Fruit fly (Drosophila melanogaster) whole organism, embryonic: ENCODE results near the gene beta4GalNAcTB.

Experiments used
- Bgb ChIP-seq: fragments of 200-800 bp; sonication (Bioruptor generic); IDR thresholded peaks from 2 replicates; pipeline ENCODE4 v1.3.6; 2022; ENCODE audit warnings: missing biosample characterization, missing genetic modification characterization; ENCODE audit not compliant: partially characterized antibody
- BtbVII ChIP-seq: fragments of 200-800 bp; sonication (Bioruptor generic); optimal IDR thresholded peaks from 3 replicates; lab custom pipeline; 2017; ENCODE audit warnings: missing biosample characterization, mild to moderate bottlenecking, missing genetic modification characterization
- CG11696 ChIP-seq: fragments of 200-800 bp; sonication (Bioruptor generic); IDR thresholded peaks from 2 replicates; pipeline ENCODE4 v1.3.6; 2022; ENCODE audit warnings: missing biosample characterization, missing genetic modification characterization
- CG12299 ChIP-seq: fragments of 200-800 bp; sonication (Bioruptor generic); optimal IDR thresholded peaks from 2 replicates; lab custom pipeline; 2018; ENCODE audit warnings: missing biosample characterization, mild to moderate bottlenecking, missing genetic modification characterization
- CG16813 ChIP-seq: fragments of 200-800 bp; sonication (Bioruptor generic); IDR thresholded peaks from 3 replicates; pipeline ENCODE4 v1.3.6; 2022; ENCODE audit warnings: missing biosample characterization, missing genetic modification characterization; ENCODE audit not compliant: partially characterized antibody
- CG16863 ChIP-seq: fragments of 200-800 bp; sonication (Bioruptor generic); optimal IDR thresholded peaks from 3 replicates; lab custom pipeline; 2016; ENCODE audit warnings: missing biosample characterization, missing genetic modification characterization
- CG2199 ChIP-seq: fragments of 200-800 bp; sonication (Bioruptor generic); IDR thresholded peaks from 3 replicates; pipeline ENCODE4 v1.3.6; 2022; ENCODE audit warnings: missing biosample characterization, missing genetic modification characterization
- CG30431 ChIP-seq: fragments of 200-800 bp; sonication (Bioruptor generic); optimal IDR thresholded peaks from 2 replicates; lab custom pipeline; 2017; ENCODE audit warnings: missing biosample characterization, missing genetic modification characterization
- CG42726 ChIP-seq: fragments of 200-800 bp; sonication (Bioruptor generic); IDR thresholded peaks from 2 replicates; pipeline ENCODE4 v1.3.6; 2022; ENCODE audit warnings: missing biosample characterization, missing genetic modification characterization; ENCODE audit not compliant: partially characterized antibody
- CG4617 ChIP-seq: fragments of 200-800 bp; sonication (Bioruptor generic); optimal IDR thresholded peaks from 3 replicates; lab custom pipeline; 2016; ENCODE audit warnings: missing biosample characterization, missing genetic modification characterization, borderline replicate concordance
- CG7963 ChIP-seq: fragments of 200-800 bp; sonication (Bioruptor generic); IDR thresholded peaks from 3 replicates; pipeline ENCODE4 v1.3.6; 2022; ENCODE audit warnings: missing biosample characterization, missing genetic modification characterization; ENCODE audit not compliant: partially characterized antibody
- CG7987 ChIP-seq: fragments of 200-800 bp; sonication (Bioruptor generic); optimal IDR thresholded peaks from 2 replicates; lab custom pipeline; 2018; ENCODE audit warnings: missing biosample characterization, mild to moderate bottlenecking, missing genetic modification characterization, moderate library complexity
- CG8924 ChIP-seq: fragments of 200-800 bp; optimal IDR thresholded peaks from 3 replicates; lab custom pipeline; 2019; ENCODE audit warnings: missing biosample characterization, mild to moderate bottlenecking, missing genetic modification characterization, moderate library complexity
- CG9876 ChIP-seq: fragments of 200-800 bp; sonication (Bioruptor generic); optimal IDR thresholded peaks from 2 replicates; lab custom pipeline; 2016; ENCODE audit warnings: missing biosample characterization, missing genetic modification characterization
- CTCF ChIP-seq: fragments of 200-800 bp; sonication (Bioruptor generic); optimal IDR thresholded peaks from 2 replicates; lab custom pipeline; 2017; ENCODE audit warnings: missing biosample characterization, mild to moderate bottlenecking, missing genetic modification characterization, moderate library complexity
- CkIIα-i1 ChIP-seq: fragments of 200-800 bp; sonication (Bioruptor generic); IDR thresholded peaks from 2 replicates; pipeline ENCODE4 v1.3.6; 2022; ENCODE audit warnings: missing biosample characterization, missing genetic modification characterization
- Dip2 ChIP-seq: fragments of 200-800 bp; sonication (Bioruptor generic); IDR thresholded peaks from 2 replicates; pipeline ENCODE4 v1.3.6; 2022; ENCODE audit warnings: missing biosample characterization, missing genetic modification characterization
- H15 ChIP-seq: fragments of 200-800 bp; sonication (Bioruptor generic); IDR thresholded peaks from 3 replicates; pipeline ENCODE4 v1.3.6; 2022; ENCODE audit warnings: missing biosample characterization, missing genetic modification characterization
- HLH54F ChIP-seq: fragments of 200-800 bp; sonication (Bioruptor generic); optimal IDR thresholded peaks from 3 replicates; lab custom pipeline; 2016; ENCODE audit warnings: missing biosample characterization, missing genetic modification characterization
- HmgD ChIP-seq: fragments of 200-800 bp; sonication (Bioruptor generic); optimal IDR thresholded peaks from 3 replicates; lab custom pipeline; 2016; ENCODE audit warnings: missing biosample characterization, missing genetic modification characterization
- MBD-R2 ChIP-seq: fragments of 200-800 bp; sonication (Bioruptor generic); IDR thresholded peaks from 2 replicates; pipeline ENCODE4 v1.3.6; 2022; ENCODE audit warnings: missing biosample characterization, missing genetic modification characterization
- MESR4 ChIP-seq: fragments of 200-800 bp; sonication (Bioruptor generic); optimal IDR thresholded peaks from 2 replicates; lab custom pipeline; 2018; ENCODE audit warnings: missing biosample characterization, mild to moderate bottlenecking, missing genetic modification characterization, moderate library complexity
- Max ChIP-seq: fragments of 200-800 bp; sonication (Bioruptor generic); optimal IDR thresholded peaks from 2 replicates; lab custom pipeline; 2016; ENCODE audit warnings: missing biosample characterization, mild to moderate bottlenecking, missing genetic modification characterization
- Med ChIP-seq: fragments of 200-800 bp; sonication (Bioruptor generic); peaks from one replicate; lab custom pipeline; 2016; ENCODE audit warnings: missing biosample characterization, missing genetic modification characterization, mild to moderate bottlenecking, inconsistent platforms, moderate library complexity
- Mes4 ChIP-seq: fragments of 200-800 bp; sonication (Bioruptor generic); optimal IDR thresholded peaks from 2 replicates; lab custom pipeline; 2016; ENCODE audit warnings: missing biosample characterization, missing genetic modification characterization
- Scr ChIP-seq: fragments of 200-800 bp; sonication (Bioruptor generic); IDR thresholded peaks from 2 replicates; pipeline ENCODE4 v1.3.6; 2022; ENCODE audit warnings: missing biosample characterization, missing genetic modification characterization; ENCODE audit not compliant: partially characterized antibody
- Spps ChIP-seq: fragments of 200-800 bp; sonication (Bioruptor generic); optimal IDR thresholded peaks from 2 replicates; lab custom pipeline; 2018; ENCODE audit warnings: missing biosample characterization, mild to moderate bottlenecking, missing genetic modification characterization
- Sry-δ ChIP-seq: fragments of 200-800 bp; sonication (Bioruptor generic); optimal IDR thresholded peaks from 2 replicates; lab custom pipeline; 2016; ENCODE audit warnings: missing biosample characterization, missing genetic modification characterization
- chinmo ChIP-seq: fragments of 200-800 bp; sonication (Bioruptor generic); IDR thresholded peaks from 4 replicates; pipeline ENCODE4 v1.3.6; 2022; ENCODE audit warnings: missing biosample characterization, missing genetic modification characterization; ENCODE audit not compliant: partially characterized antibody
- ci ChIP-seq: fragments of 200-800 bp; sonication (Bioruptor generic); IDR thresholded peaks from 3 replicates; pipeline ENCODE4 v1.3.6; 2022; ENCODE audit warnings: missing biosample characterization, missing genetic modification characterization
- crol ChIP-seq: fragments of 200-800 bp; sonication (Bioruptor generic); IDR thresholded peaks from 2 replicates; pipeline ENCODE4 v1.3.6; 2022; ENCODE audit warnings: missing biosample characterization, missing genetic modification characterization
- ftz-f1 ChIP-seq: fragments of 200-800 bp; sonication (Bioruptor generic); optimal IDR thresholded peaks from 2 replicates; lab custom pipeline; 2016; ENCODE audit warnings: missing biosample characterization, missing genetic modification characterization
- gfzf ChIP-seq: fragments of 200-800 bp; sonication (Bioruptor generic); optimal IDR thresholded peaks from 2 replicates; lab custom pipeline; 2016; ENCODE audit warnings: missing biosample characterization, mild to moderate bottlenecking, missing genetic modification characterization, moderate library complexity
- hb ChIP-seq: fragments of 200-800 bp; sonication (Bioruptor generic); IDR thresholded peaks from 3 replicates; pipeline ENCODE4 v1.3.6; 2022; ENCODE audit warnings: missing biosample characterization, missing genetic modification characterization; ENCODE audit not compliant: partially characterized antibody
- hbn ChIP-seq: fragments of 200-800 bp; sonication (Bioruptor generic); IDR thresholded peaks from 2 replicates; pipeline ENCODE4 v1.3.6; 2022; ENCODE audit warnings: missing biosample characterization, missing genetic modification characterization; ENCODE audit not compliant: partially characterized antibody
- inv ChIP-seq: fragments of 200-800 bp; sonication (Bioruptor generic); IDR thresholded peaks from 2 replicates; pipeline ENCODE4 v1.3.6; 2022; ENCODE audit warnings: missing biosample characterization, missing genetic modification characterization; ENCODE audit not compliant: partially characterized antibody
- jing ChIP-seq: fragments of 200-800 bp; sonication (Bioruptor generic); optimal IDR thresholded peaks from 2 replicates; lab custom pipeline; 2018; ENCODE audit warnings: missing biosample characterization, mild to moderate bottlenecking, missing genetic modification characterization
- kah ChIP-seq: fragments of 200-800 bp; sonication (Bioruptor generic); optimal IDR thresholded peaks from 2 replicates; lab custom pipeline; 2018; ENCODE audit warnings: missing biosample characterization, mild to moderate bottlenecking, missing genetic modification characterization
- nerfin-1 ChIP-seq: fragments of 200-800 bp; sonication (Bioruptor generic); optimal IDR thresholded peaks from 3 replicates; lab custom pipeline; 2019; ENCODE audit warnings: missing biosample characterization, mild to moderate bottlenecking, missing genetic modification characterization, moderate library complexity
- nerfin-2 ChIP-seq: fragments of 200-800 bp; sonication (Bioruptor generic); IDR thresholded peaks from 2 replicates; pipeline ENCODE4 v1.3.6; 2022; ENCODE audit warnings: missing biosample characterization, missing genetic modification characterization; ENCODE audit not compliant: partially characterized antibody
- nmo ChIP-seq: fragments of 200-800 bp; sonication (Bioruptor generic); optimal IDR thresholded peaks from 2 replicates; lab custom pipeline; 2018; ENCODE audit warnings: missing biosample characterization, mild to moderate bottlenecking, missing genetic modification characterization, moderate library complexity
- pum ChIP-seq: fragments of 200-800 bp; sonication (Bioruptor generic); optimal IDR thresholded peaks from 2 replicates; lab custom pipeline; 2016; ENCODE audit warnings: missing biosample characterization, missing genetic modification characterization
- pzg ChIP-seq: fragments of 200-800 bp; sonication (Bioruptor generic); optimal IDR thresholded peaks from 3 replicates; lab custom pipeline; 2018; ENCODE audit warnings: missing biosample characterization, mild to moderate bottlenecking, missing genetic modification characterization, moderate library complexity
- sd ChIP-seq: fragments of 200-800 bp; sonication (Bioruptor generic); optimal IDR thresholded peaks from 3 replicates; lab custom pipeline; 2018; ENCODE audit warnings: missing biosample characterization, mild to moderate bottlenecking, missing genetic modification characterization, moderate library complexity
- seq ChIP-seq: fragments of 200-800 bp; sonication (Bioruptor generic); IDR thresholded peaks from 2 replicates; pipeline ENCODE4 v1.3.6; 2022; ENCODE audit warnings: missing biosample characterization, missing genetic modification characterization
- slou ChIP-seq: fragments of 200-800 bp; sonication (Bioruptor generic); optimal IDR thresholded peaks from 3 replicates; lab custom pipeline; 2016; ENCODE audit warnings: missing biosample characterization, missing genetic modification characterization
- sqz ChIP-seq: fragments of 200-800 bp; sonication (Bioruptor generic); optimal IDR thresholded peaks from 3 replicates; lab custom pipeline; 2018; ENCODE audit warnings: missing biosample characterization, mild to moderate bottlenecking, missing genetic modification characterization
- stwl ChIP-seq: fragments of 200-800 bp; sonication (Bioruptor generic); optimal IDR thresholded peaks from 3 replicates; lab custom pipeline; 2018; ENCODE audit warnings: missing biosample characterization, mild to moderate bottlenecking, missing genetic modification characterization, moderate library complexity
- tna ChIP-seq: fragments of 200-800 bp; sonication (Bioruptor generic); IDR thresholded peaks from 2 replicates; pipeline ENCODE4 v1.3.6; 2022; ENCODE audit warnings: missing biosample characterization, missing genetic modification characterization; ENCODE audit not compliant: partially characterized antibody
- tx ChIP-seq: fragments of 200-800 bp; sonication (Bioruptor generic); optimal IDR thresholded peaks from 2 replicates; lab custom pipeline; 2016; ENCODE audit warnings: missing biosample characterization, missing genetic modification characterization
- wor ChIP-seq: fragments of 200-800 bp; sonication (Bioruptor generic); IDR thresholded peaks from 2 replicates; pipeline ENCODE4 v1.3.6; 2022; ENCODE audit warnings: missing biosample characterization, missing genetic modification characterization

Gene beta4GalNAcTB

DNA sequence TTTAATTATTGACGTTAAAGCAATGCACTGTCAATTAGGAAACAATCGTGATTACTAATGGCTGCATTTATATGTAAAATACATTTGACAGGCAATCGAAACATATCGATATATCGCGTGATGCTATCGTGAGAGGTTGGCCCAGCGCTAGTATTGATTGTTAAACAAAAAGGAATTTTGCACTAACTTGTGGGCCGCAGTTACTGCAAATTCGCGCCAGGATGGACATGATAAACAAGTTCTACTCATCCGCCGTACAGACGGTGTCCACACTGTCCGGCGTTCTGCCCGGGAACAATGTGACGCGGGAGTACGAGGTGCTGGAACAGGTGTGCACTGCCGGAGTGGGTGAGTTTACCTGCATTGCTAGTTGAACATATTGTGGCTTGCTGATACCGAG, 6.7 kb downstream of the beta4GalNAcTB start, which contains the start of the genes eIF4E6 and CG1951 (continued):
- TF ChIP-seq chinmo (GFP tag; lab: Robert Waterston, UW): peak; percentile 95
- TF ChIP-seq CG8924 (tag; lab: Kevin White, UChicago): peak; percentile 58
- TF ChIP-seq hb (GFP tag; lab: Robert Waterston, UW): peak; percentile 92
- no peak for TF ChIP-seq Max (GFP tag; lab: Kevin White, UChicago)
- peak; percentile 21 for TF ChIP-seq gfzf (GFP tag; lab: Kevin White, UChicago)
- TF ChIP-seq CG12299 (tag; lab: Kevin White, UChicago): no peak
- TF ChIP-seq CG42726: peak; percentile 96
- TF ChIP-seq Mes4 (GFP tag; lab: Kevin White, UChicago): no peak
- TF ChIP-seq ftz-f1 (GFP tag; lab: Kevin White, UChicago): no peak
- peak; percentile 93 for TF ChIP-seq nerfin-2 (GFP tag; lab: Robert Waterston, UW)
- peak; percentile 98 for TF ChIP-seq Bgb (GFP tag; lab: Robert Waterston, UW)
- TF ChIP-seq CG4617 (GFP tag; lab: Kevin White, UChicago): peak; percentile 90
- peak; percentile 4 for TF ChIP-seq tx (GFP tag; lab: Kevin White, UChicago)
- peak; percentile 95 for TF ChIP-seq CG7963
- no peak for TF ChIP-seq wor
- peak; percentile 69 for TF ChIP-seq sd
- no peak for TF ChIP-seq Dip2 (GFP tag; lab: Robert Waterston, UW)
- peak; percentile 95 for TF ChIP-seq Scr
- TF ChIP-seq CkIIα-i1 (GFP tag; lab: Robert Waterston, UW): no peak
- TF ChIP-seq nerfin-1 (tag; lab: Kevin White, UChicago): no peak
- peak; percentile 96 for TF ChIP-seq CG16813
- no peak for TF ChIP-seq jing (GFP tag; lab: Kevin White, UChicago)
- peak; percentile 9 for TF ChIP-seq nmo
- no peak for TF ChIP-seq crol (GFP tag; lab: Robert Waterston, UW)
- peak; percentile 92 for TF ChIP-seq MBD-R2
- peak; percentile 28 for TF ChIP-seq HmgD (GFP tag; lab: Kevin White, UChicago)
- no peak for TF ChIP-seq BtbVII
- no peak for TF ChIP-seq CG9876
- no peak for TF ChIP-seq CG11696 (GFP tag; lab: Robert Waterston, UW)
- peak; percentile 93 for TF ChIP-seq inv (GFP tag; lab: Robert Waterston, UW)
- TF ChIP-seq CG7987 (GFP tag; lab: Kevin White, UChicago): peak; percentile 16
- TF ChIP-seq Med (GFP tag; lab: Kevin White, UChicago): peak; percentile 86
- no peak for TF ChIP-seq Spps (tag; lab: Kevin White, UChicago)
- no peak for TF ChIP-seq ci (GFP tag; lab: Robert Waterston, UW)
- peak; percentile 45; the same call in 1 of the 3 replicates for TF ChIP-seq CG2199 (GFP tag; lab: Robert Waterston, UW)
- TF ChIP-seq MESR4: peak; percentile 90
- TF ChIP-seq tna (GFP tag; lab: Robert Waterston, UW): peak; percentile 93
- no peak for TF ChIP-seq seq (GFP tag; lab: Robert Waterston, UW)
- TF ChIP-seq hbn (GFP tag; lab: Robert Waterston, UW): peak; percentile 90
- no peak for TF ChIP-seq CG30431 (GFP tag; lab: Kevin White, UChicago)
- TF ChIP-seq pzg: peak; percentile 68
- TF ChIP-seq Sry-δ (GFP tag; lab: Kevin White, UChicago): peak; percentile 94
- no peak for TF ChIP-seq CG16863 (GFP tag; lab: Kevin White, UChicago)
- TF ChIP-seq H15 (GFP tag; lab: Robert Waterston, UW): no peak
- no peak for TF ChIP-seq sqz (GFP tag; lab: Kevin White, UChicago)
- peak; percentile 32 for TF ChIP-seq CTCF
- no peak for TF ChIP-seq slou (GFP tag; lab: Kevin White, UChicago)
- no peak for TF ChIP-seq HLH54F (GFP tag; lab: Kevin White, UChicago)
- TF ChIP-seq pum (GFP tag; lab: Kevin White, UChicago): no peak
- TF ChIP-seq stwl: peak; percentile 87
- TF ChIP-seq kah (GFP tag; lab: Kevin White, UChicago): peak; percentile 72
